Fruit fly (Drosophila melanogaster) whole organism, wandering third instar larva: ENCODE results near the gene roq.

Experiments used
- HLH106 ChIP-seq: fragments of 200-800 bp; optimal IDR thresholded peaks from 3 replicates; lab custom pipeline; 2019; ENCODE audit warnings: missing biosample characterization, mild to moderate bottlenecking, missing genetic modification characterization, moderate library complexity
- Mio ChIP-seq: sonication (Bioruptor generic); optimal IDR thresholded peaks from 2 replicates; lab custom pipeline; 2016; ENCODE audit warnings: missing biosample characterization, missing genetic modification characterization
- N ChIP-seq: fragments of >200 bp; optimal IDR thresholded peaks from 2 replicates; lab custom pipeline; 2018; ENCODE audit warnings: missing biosample characterization, missing external identifiers, missing genetic modification characterization
- OdsH ChIP-seq: fragments of 200-800 bp; sonication (Bioruptor generic); optimal IDR thresholded peaks from 2 replicates; lab custom pipeline; 2016; ENCODE audit warnings: missing biosample characterization, mild to moderate bottlenecking, missing genetic modification characterization
- Sp1 ChIP-seq: fragments of 200-800 bp; sonication (Bioruptor generic); optimal IDR thresholded peaks from 3 replicates; lab custom pipeline; 2019; ENCODE audit warnings: missing biosample characterization, mild to moderate bottlenecking, missing genetic modification characterization, moderate library complexity
- Vsx2 ChIP-seq: fragments of 200-300, 225-300 bp; sonication (Bioruptor generic); optimal IDR thresholded peaks from 2 replicates; lab custom pipeline; 2018; ENCODE audit warnings: missing biosample characterization, missing genetic modification characterization; ENCODE audit not compliant: partially characterized antibody
- dl ChIP-seq, 2 experiments: fragments of 175-275, 200-275 bp in 1 of 2; fragments of 200-275 bp in 1 of 2; sonication (Bioruptor generic); optimal IDR thresholded peaks; lab custom pipeline; 2018; ENCODE audit warnings: mild to moderate bottlenecking in 2 of 2, missing biosample characterization in 2 of 2, missing genetic modification characterization in 2 of 2, moderate library complexity in 2 of 2; ENCODE audit not compliant: partially characterized antibody in 2 of 2, insufficient read depth in 1 of 2
- dmrt93B ChIP-seq: fragments of 200-800 bp; sonication (Bioruptor generic); optimal IDR thresholded peaks from 2 replicates; lab custom pipeline; 2018; ENCODE audit warnings: missing biosample characterization, mild to moderate bottlenecking, missing genetic modification characterization
- h ChIP-seq: fragments of 200-800 bp; sonication (Bioruptor generic); optimal IDR thresholded peaks from 3 replicates; lab custom pipeline; 2016; ENCODE audit warnings: missing biosample characterization, mild to moderate bottlenecking, missing genetic modification characterization
- pan ChIP-seq: fragments of >200 bp; optimal IDR thresholded peaks from 2 replicates; lab custom pipeline; 2017
- psq ChIP-seq: fragments of 200-800 bp; sonication (Bioruptor generic); optimal IDR thresholded peaks from 3 replicates; lab custom pipeline; 2017; ENCODE audit warnings: missing biosample characterization, mild to moderate bottlenecking, missing genetic modification characterization, moderate library complexity

DNA sequence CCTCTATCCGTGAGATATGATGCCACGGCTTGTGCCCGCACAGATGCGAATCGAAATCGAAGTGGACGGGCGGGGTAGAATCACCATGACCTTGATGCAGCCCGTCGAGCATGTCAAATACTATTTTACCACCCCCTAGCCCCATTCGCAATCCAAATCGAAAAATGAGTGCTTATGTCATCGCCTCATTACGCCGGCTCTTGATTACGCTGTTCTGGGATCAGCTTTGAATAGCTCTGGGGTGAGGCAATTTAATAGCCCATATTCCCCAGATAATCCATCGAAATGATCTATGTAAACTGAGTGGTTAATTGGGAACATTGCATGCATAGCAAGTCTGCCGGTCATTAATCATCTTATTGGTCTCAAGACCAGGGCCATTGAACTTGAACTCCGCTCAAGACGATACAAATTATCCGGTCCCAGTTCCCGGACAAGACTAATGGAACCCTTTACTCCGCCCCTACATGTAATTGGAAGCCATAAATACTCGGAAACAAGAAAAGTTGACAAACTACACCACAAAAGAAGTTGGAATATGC lies 21.1 kb downstream of the roq start:
- TF ChIP-seq HLH106 (tag; lab: Kevin White, UChicago) (no peak), N (GFP tag; lab: Kevin White, UChicago) (no peak), Mio (GFP tag; lab: Kevin White, UChicago) (no peak), dmrt93B (GFP tag; lab: Kevin White, UChicago) (no peak), pan (lab: Kevin White, UChicago) (no peak), Vsx2 (no peak), OdsH (GFP tag; lab: Kevin White, UChicago) (no peak), h (GFP tag; lab: Kevin White, UChicago) (no peak), Sp1 (no peak), psq (GFP tag; lab: Kevin White, UChicago) (no peak), dl (GFP tag; optimal IDR thresholded peaks at IDR 0.05; lab: Kevin White, UChicago; ENCODE audit: insufficient read depth in 1 of 2, partially characterized antibody in 2 of 2) (no peak)
